Worm (Caenorhabditis elegans) whole organism, L2 larva: Measurements from ENCODE around the gene srh-248.

Experiments
- Y55F3AM.14 ChIP-seq: fragments of 200-800 bp; sonication (Bioruptor generic); optimal IDR thresholded peaks from 2 replicates; lab custom pipeline; 2018; ENCODE audit warnings: mild to moderate bottlenecking, missing genetic modification characterization, missing compliant biosample characterization
- ZK546.5 ChIP-seq: sonication (generic microtip); optimal IDR thresholded peaks from 2 replicates; lab custom pipeline; 2017; ENCODE audit warnings: missing biosample characterization, missing genetic modification characterization
- aly-2 ChIP-seq: fragments of 150-350 bp; optimal IDR thresholded peaks from 2 replicates; lab custom pipeline; 2014; ENCODE audit warnings: missing biosample characterization, missing genetic modification characterization
- ceh-82 ChIP-seq: fragments of 150-350 bp; optimal IDR thresholded peaks from 2 replicates; lab custom pipeline; 2014; ENCODE audit warnings: missing biosample characterization, missing genetic modification characterization
- crh-2 ChIP-seq: sonication (generic microtip); optimal IDR thresholded peaks from 2 replicates; lab custom pipeline; 2017; ENCODE audit warnings: missing biosample characterization, missing genetic modification characterization
- elt-3 ChIP-seq: sonication (generic microtip); optimal IDR thresholded peaks from 2 replicates; lab custom pipeline; 2017; ENCODE audit warnings: missing biosample characterization, missing genetic modification characterization
- fos-1 ChIP-seq: fragments of 150-350 bp; optimal IDR thresholded peaks from 2 replicates; lab custom pipeline; 2014; ENCODE audit warnings: missing biosample characterization, missing genetic modification characterization
- lin-39 ChIP-seq: fragments of 150-350 bp; optimal IDR thresholded peaks from 2 replicates; lab custom pipeline; 2014; ENCODE audit warnings: missing biosample characterization, missing genetic modification reagents, missing genetic modification characterization
- lsy-2 ChIP-seq, 2 experiments: fragments of 150-350 bp in 1 of 2; sonication (generic microtip) in 1 of 2; optimal IDR thresholded peaks; 2 replicates each; lab custom pipeline; 2014 to 2017; ENCODE audit warnings: missing biosample characterization in 2 of 2, missing genetic modification characterization in 2 of 2
- mdl-1 ChIP-seq, 2 experiments: fragments of 150-350 bp in 1 of 2; sonication (generic microtip) in 1 of 2; optimal IDR thresholded peaks; 2 replicates each; lab custom pipeline; 2017; ENCODE audit warnings: missing biosample characterization in 2 of 2, missing genetic modification characterization in 2 of 2
- nhr-11 ChIP-seq: fragments of 150-350 bp; optimal IDR thresholded peaks from 2 replicates; lab custom pipeline; 2014; ENCODE audit warnings: missing biosample characterization, missing genetic modification characterization
- nhr-12 ChIP-seq: fragments of 150-350 bp; optimal IDR thresholded peaks from 2 replicates; lab custom pipeline; 2014; ENCODE audit warnings: missing biosample characterization, missing genetic modification characterization
- nhr-21 ChIP-seq: fragments of 150-350 bp; optimal IDR thresholded peaks from 2 replicates; lab custom pipeline; 2014; ENCODE audit warnings: missing biosample characterization, missing genetic modification characterization
- nhr-237 ChIP-seq: fragments of 150-350 bp; optimal IDR thresholded peaks from 2 replicates; lab custom pipeline; 2014; ENCODE audit warnings: missing biosample characterization, missing genetic modification characterization
- peb-1 ChIP-seq: fragments of 150-350 bp; optimal IDR thresholded peaks from 2 replicates; lab custom pipeline; 2014; ENCODE audit warnings: missing biosample characterization, missing genetic modification characterization
- skn-1 ChIP-seq: sonication (generic microtip); optimal IDR thresholded peaks from 2 replicates; lab custom pipeline; 2017; ENCODE audit warnings: missing biosample characterization, missing genetic modification characterization
- sma-3 ChIP-seq: sonication (generic microtip); optimal IDR thresholded peaks from 2 replicates; lab custom pipeline; 2016; ENCODE audit warnings: missing genetic modification reagents, missing genetic modification characterization, missing compliant biosample characterization
- snpc-4 ChIP-seq: fragments of 150-350 bp; optimal IDR thresholded peaks from 2 replicates; lab custom pipeline; 2014; ENCODE audit warnings: missing biosample characterization, missing genetic modification characterization
- unc-55 ChIP-seq: fragments of 150-350 bp; sonication (generic microtip); optimal IDR thresholded peaks from 3 replicates; lab custom pipeline; 2014; ENCODE audit warnings: missing biosample characterization, missing genetic modification reagents, missing genetic modification characterization
- unc-62 ChIP-seq: fragments of 150-350 bp; optimal IDR thresholded peaks from 2 replicates; lab custom pipeline; 2014; ENCODE audit warnings: missing biosample characterization, missing genetic modification reagents, missing genetic modification characterization
- ztf-11 ChIP-seq: sonication (generic microtip); optimal IDR thresholded peaks from 2 replicates; lab custom pipeline; 2017; ENCODE audit warnings: missing biosample characterization, missing genetic modification characterization

Gene srh-248

DNA sequence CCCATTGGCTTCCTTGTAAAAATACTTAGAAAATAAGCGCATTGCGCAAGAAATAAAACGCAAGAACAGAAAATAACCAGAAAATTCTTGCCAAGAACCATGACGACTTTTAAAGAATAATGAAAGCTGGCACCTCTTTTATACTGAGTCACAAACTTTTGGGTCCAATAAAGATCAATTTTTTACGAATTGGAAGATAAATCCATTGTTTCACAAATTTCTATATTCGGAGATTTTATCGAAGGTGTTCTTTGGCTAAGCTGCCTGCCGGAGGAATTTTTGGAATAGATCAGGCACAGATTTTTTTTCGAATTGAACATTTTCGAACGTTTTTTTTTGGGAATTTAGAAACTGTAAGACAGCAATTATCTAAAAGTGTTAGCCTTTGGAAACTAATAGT is 42.3 kb downstream of the srh-248 start, which contains the start of gene C31B8.9:
TSS of gene C31B8.9 (minus strand) at position 101 of the 400 bp plus-strand sequence.
- TF ChIP-seq lsy-2 (tag; optimal IDR thresholded peaks at IDR 0.05; lab: Kevin White, UChicago) (no peak), nhr-11 (tag; lab: Kevin White, UChicago) (no peak), peb-1 (no peak), ceh-82 (tag; lab: Kevin White, UChicago) (no peak), skn-1 (tag; lab: Kevin White, UChicago) (no peak), nhr-21 (tag; lab: Kevin White, UChicago) (no peak), unc-62 (no peak), ZK546.5 (tag; lab: Kevin White, UChicago) (no peak), lin-39 (no peak), nhr-237 (no peak)
- TF ChIP-seq, all 48 proteins: peak for 0

DNA sequence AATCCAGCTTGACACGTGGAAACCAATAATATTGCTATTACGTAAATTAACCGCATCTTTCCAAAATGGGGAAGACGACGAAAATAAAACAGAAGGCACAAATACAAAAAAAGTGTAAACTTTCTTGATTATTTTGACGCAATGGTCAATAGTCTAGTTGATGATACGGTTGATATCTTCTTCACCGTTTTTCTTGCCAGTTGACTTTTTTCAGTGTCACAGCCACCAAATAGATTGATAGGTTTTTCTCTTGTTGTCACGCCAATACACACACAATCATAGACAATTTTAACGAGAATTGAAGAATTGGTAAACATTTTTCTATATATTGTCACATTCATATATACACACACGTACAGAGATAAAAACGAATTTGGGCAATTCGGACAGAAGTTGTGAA is 45.7 kb downstream of the srh-248 start, which contains the start of gene zmp-3:
TSS of gene zmp-3 (minus strand) at position 101 of the 400 bp plus-strand sequence.
- TF ChIP-seq aly-2 (tag; lab: Kevin White, UChicago): no peak
- no peak for TF ChIP-seq mdl-1 (tag; optimal IDR thresholded peaks at IDR 0.05; lab: Kevin White, UChicago)
- TF ChIP-seq fos-1 (tag; lab: Kevin White, UChicago): no peak
- TF ChIP-seq crh-2: no peak
- TF ChIP-seq ceh-82 (tag; lab: Kevin White, UChicago): no peak
- TF ChIP-seq nhr-237: no peak
- TF ChIP-seq ztf-11 (tag; lab: Kevin White, UChicago): no peak
- TF ChIP-seq nhr-12 (tag; lab: Kevin White, UChicago): no peak
- no peak for TF ChIP-seq snpc-4 (tag; lab: Kevin White, UChicago)
- TF ChIP-seq elt-3 (tag; lab: Kevin White, UChicago): no peak
- no peak for TF ChIP-seq sma-3
- TF ChIP-seq unc-55: no peak
- TF ChIP-seq Y55F3AM.14 (GFP tag; lab: Kevin White, UChicago): no peak
